Worm (Caenorhabditis elegans): ENCODE results near the gene C16C10.9.

Gene C16C10.9

ce11 chrIII:4153299-4153698, 3.9 kb downstream of the C16C10.9 start, which contains the start of gene glod-4:
Gene glod-4, plus strand, starts transcription at chrIII:4153599.
- no peak for TF ChIP-seq ztf-16 (tag; optimal IDR thresholded peaks at IDR 0.05)
- no peak for TF ChIP-seq npax-4 (tag; optimal IDR thresholded peaks at IDR 0.05)
- no peak for TF ChIP-seq K02D7.2 (tag; optimal IDR thresholded peaks at IDR 0.05)
- TF ChIP-seq fkh-10 (GFP tag; optimal IDR thresholded peaks at IDR 0.05) = no peak
- no peak for TF ChIP-seq unc-86 (tag; optimal IDR thresholded peaks at IDR 0.05)
- no peak for TF ChIP-seq fax-1 (tag; optimal IDR thresholded peaks at IDR 0.05)
- no peak for TF ChIP-seq elt-4 (tag; optimal IDR thresholded peaks at IDR 0.05)
- TF ChIP-seq nhr-232 (tag; optimal IDR thresholded peaks at IDR 0.05) = no peak
- TF ChIP-seq gmeb-2 (tag; optimal IDR thresholded peaks at IDR 0.05) = no peak
- no peak for TF ChIP-seq nhr-11 (tag; optimal IDR thresholded peaks at IDR 0.05)
- no peak for TF ChIP-seq ceh-9 (tag; optimal IDR thresholded peaks at IDR 0.05)
- TF ChIP-seq ceh-22 (tag; optimal IDR thresholded peaks at IDR 0.05) = no peak
- no peak for TF ChIP-seq elt-2 (tag; optimal IDR thresholded peaks at IDR 0.05)
- TF ChIP-seq ceh-19 (GFP tag; optimal IDR thresholded peaks at IDR 0.05) = no peak
- no peak for TF ChIP-seq ceh-31 (tag; optimal IDR thresholded peaks at IDR 0.05)
- TF ChIP-seq mec-3 (tag; optimal IDR thresholded peaks at IDR 0.05; ENCODE audit: borderline replicate concordance) = no peak

- TF ChIP-seq pat-9 (tag; optimal IDR thresholded peaks at IDR 0.05) = no peak
- no peak for TF ChIP-seq ceh-22 (tag; optimal IDR thresholded peaks at IDR 0.05)
- TF ChIP-seq nhr-232 (tag; optimal IDR thresholded peaks at IDR 0.05) = no peak
- TF ChIP-seq unc-86 (tag; optimal IDR thresholded peaks at IDR 0.05) = no peak
- no peak for TF ChIP-seq T23F11.4 (GFP tag; optimal IDR thresholded peaks at IDR 0.05)
- no peak for TF ChIP-seq fkh-6 (tag; optimal IDR thresholded peaks at IDR 0.05)
- TF ChIP-seq sdc-2 (tag; optimal IDR thresholded peaks at IDR 0.05) = no peak
- TF ChIP-seq eyg-1 (tag; optimal IDR thresholded peaks at IDR 0.05) = no peak
- TF ChIP-seq sox-4 (tag; optimal IDR thresholded peaks at IDR 0.05) = no peak
- TF ChIP-seq ref-2 (tag; optimal IDR thresholded peaks at IDR 0.05) = no peak
- no peak for TF ChIP-seq ceh-2 (tag; optimal IDR thresholded peaks at IDR 0.05)
- no peak for TF ChIP-seq hlh-8 (tag; optimal IDR thresholded peaks at IDR 0.05)
- no peak for TF ChIP-seq npax-4 (tag; optimal IDR thresholded peaks at IDR 0.05)
- TF ChIP-seq ceh-31 (tag; optimal IDR thresholded peaks at IDR 0.05) = no peak
Observed at ce11 chrIII:4152828-4153227, 4.4 kb downstream of the C16C10.9 start.

DNA sequence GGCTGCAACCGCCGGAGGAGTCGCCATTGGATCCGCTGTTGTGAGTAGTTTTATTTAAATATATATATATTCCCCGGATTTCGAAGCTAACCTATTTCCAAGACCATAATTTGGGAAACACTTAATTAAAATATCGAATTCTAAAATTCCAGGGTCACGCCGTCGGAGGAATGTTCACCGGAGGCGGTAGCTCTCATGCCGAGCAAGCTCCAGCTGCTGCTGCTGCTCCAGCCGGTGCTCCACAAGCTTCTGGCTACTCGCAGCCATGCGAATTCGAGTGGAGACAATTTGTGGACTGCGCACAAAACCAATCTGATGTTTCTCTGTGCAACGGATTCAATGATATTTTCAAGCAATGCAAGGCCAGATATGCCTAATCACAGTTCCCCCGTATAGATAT, 4.9 kb downstream of the C16C10.9 start:
- TF ChIP-seq tbx-7 (tag; optimal IDR thresholded peaks at IDR 0.05) (no peak), pag-3 (tag; optimal IDR thresholded peaks at IDR 0.05; ENCODE audit: borderline replicate concordance) (no peak), che-1 (tag; optimal IDR thresholded peaks at IDR 0.05) (no peak), dmd-4 (tag; optimal IDR thresholded peaks at IDR 0.05; ENCODE audit: borderline replicate concordance) (no peak), ceh-6 (GFP tag; optimal IDR thresholded peaks at IDR 0.05) (no peak), ceh-34 (tag; optimal IDR thresholded peaks at IDR 0.05) (no peak), hlh-13 (GFP tag; optimal IDR thresholded peaks at IDR 0.05) (no peak), lim-6 (tag; optimal IDR thresholded peaks at IDR 0.05) (no peak), K02D7.2 (tag; optimal IDR thresholded peaks at IDR 0.05) (no peak), ama-1 (optimal IDR thresholded peaks at IDR 0.05) (no peak), ceh-24 (tag; optimal IDR thresholded peaks at IDR 0.05) (no peak), fax-1 (tag; optimal IDR thresholded peaks at IDR 0.05) (no peak), F13H6.1 (tag; optimal IDR thresholded peaks at IDR 0.05) (no peak), nhr-232 (tag; optimal IDR thresholded peaks at IDR 0.05) (no peak), dve-1 (tag; optimal IDR thresholded peaks at IDR 0.05) (no peak), ahr-1 (tag; optimal IDR thresholded peaks at IDR 0.05) (no peak), unc-55 (GFP tag; optimal IDR thresholded peaks at IDR 0.05) (no peak), hlh-8 (tag; optimal IDR thresholded peaks at IDR 0.05) (no peak), hlh-15 (tag; optimal IDR thresholded peaks at IDR 0.05) (no peak), Y22D7AL.16 (tag; optimal IDR thresholded peaks at IDR 0.05) (no peak)
